Fruit fly (Drosophila melanogaster) whole organism, embryonic: Measurements from ENCODE around the gene CG13075.

ENCODE experiments used
- Atf6 ChIP-seq: fragments of 200-800 bp; sonication (Bioruptor generic); IDR thresholded peaks from 2 replicates; pipeline ENCODE4 v1.3.6; 2022; ENCODE audit warnings: missing biosample characterization, missing genetic modification characterization
- BtbVII ChIP-seq: fragments of 200-800 bp; sonication (Bioruptor generic); optimal IDR thresholded peaks from 3 replicates; lab custom pipeline; 2017; ENCODE audit warnings: missing biosample characterization, mild to moderate bottlenecking, missing genetic modification characterization
- CG11696 ChIP-seq: fragments of 200-800 bp; sonication (Bioruptor generic); IDR thresholded peaks from 2 replicates; pipeline ENCODE4 v1.3.6; 2022; ENCODE audit warnings: missing biosample characterization, missing genetic modification characterization
- CG1233 ChIP-seq: fragments of 200-800 bp; sonication (Bioruptor generic); optimal IDR thresholded peaks from 4 replicates; lab custom pipeline; 2018; ENCODE audit warnings: missing biosample characterization, mild to moderate bottlenecking, missing genetic modification characterization
- CG13424 ChIP-seq: fragments of 200-800 bp; sonication (Bioruptor generic); optimal IDR thresholded peaks from 2 replicates; lab custom pipeline; 2019; ENCODE audit warnings: missing biosample characterization, mild to moderate bottlenecking, missing genetic modification characterization, moderate library complexity
- CG17568 ChIP-seq: fragments of 200-800 bp; sonication (Bioruptor generic); optimal IDR thresholded peaks from 2 replicates; lab custom pipeline; 2018; ENCODE audit warnings: missing biosample characterization, mild to moderate bottlenecking, missing genetic modification characterization, moderate library complexity
- CG17912 ChIP-seq: fragments of 200-800 bp; sonication (Bioruptor generic); optimal IDR thresholded peaks from 2 replicates; lab custom pipeline; 2018; ENCODE audit warnings: missing biosample characterization, mild to moderate bottlenecking, missing genetic modification characterization
- CG3281 ChIP-seq: fragments of 200-800 bp; sonication (Bioruptor generic); optimal IDR thresholded peaks from 3 replicates; lab custom pipeline; 2017; ENCODE audit warnings: missing biosample characterization, mild to moderate bottlenecking, missing genetic modification characterization
- CG34376 ChIP-seq: fragments of 200-800 bp; sonication (Bioruptor generic); optimal IDR thresholded peaks from 2 replicates; lab custom pipeline; 2018; ENCODE audit warnings: missing biosample characterization, mild to moderate bottlenecking, missing genetic modification characterization
- CG4424 ChIP-seq: fragments of 200-800 bp; sonication (Bioruptor generic); optimal IDR thresholded peaks from 3 replicates; lab custom pipeline; 2016; ENCODE audit warnings: missing biosample characterization, missing genetic modification characterization
- CG5180 ChIP-seq: fragments of 200-800 bp; sonication (Bioruptor generic); optimal IDR thresholded peaks from 3 replicates; lab custom pipeline; 2017; ENCODE audit warnings: missing biosample characterization, missing genetic modification characterization, mild to moderate bottlenecking, moderate library complexity, missing genetic modification reagents
- CG8281 ChIP-seq: fragments of 200-800 bp; sonication (Bioruptor generic); optimal IDR thresholded peaks from 2 replicates; lab custom pipeline; 2018; ENCODE audit warnings: missing biosample characterization, mild to moderate bottlenecking, missing genetic modification characterization, moderate library complexity
- CG8359 ChIP-seq: fragments of 200-800 bp; sonication (Bioruptor generic); optimal IDR thresholded peaks from 2 replicates; lab custom pipeline; 2017; ENCODE audit warnings: missing biosample characterization, mild to moderate bottlenecking, missing genetic modification characterization, borderline replicate concordance
- CG8924 ChIP-seq: fragments of 200-800 bp; optimal IDR thresholded peaks from 3 replicates; lab custom pipeline; 2019; ENCODE audit warnings: missing biosample characterization, mild to moderate bottlenecking, missing genetic modification characterization, moderate library complexity
- CrebB ChIP-seq: fragments of 200-800 bp; sonication (Bioruptor generic); optimal IDR thresholded peaks from 3 replicates; lab custom pipeline; 2018; ENCODE audit warnings: missing biosample characterization, mild to moderate bottlenecking, missing genetic modification characterization
- Dbx ChIP-seq: fragments of 200-800 bp; sonication (Bioruptor generic); IDR thresholded peaks from 3 replicates; pipeline ENCODE4 v1.3.6; 2022; ENCODE audit warnings: missing biosample characterization, missing genetic modification characterization
- Deaf1 ChIP-seq: fragments of 200-800 bp; optimal IDR thresholded peaks from 3 replicates; lab custom pipeline; 2019; ENCODE audit warnings: missing biosample characterization, mild to moderate bottlenecking, missing genetic modification characterization, moderate library complexity
- Dip3 ChIP-seq: fragments of 200-800 bp; sonication (Bioruptor generic); optimal IDR thresholded peaks from 3 replicates; lab custom pipeline; 2016; ENCODE audit warnings: missing biosample characterization, missing genetic modification characterization
- E2f1 ChIP-seq: fragments of 200-800 bp; sonication (Bioruptor generic); IDR thresholded peaks from 2 replicates; pipeline ENCODE4 v1.3.6; 2022; ENCODE audit warnings: missing biosample characterization, missing genetic modification characterization
- Hmr ChIP-seq: fragments of 200-800 bp; sonication (Bioruptor generic); optimal IDR thresholded peaks from 3 replicates; lab custom pipeline; 2017; ENCODE audit warnings: mild to moderate bottlenecking, missing biosample characterization, missing genetic modification reagents, missing genetic modification characterization
- Kr ChIP-seq: fragments of 200-800 bp; sonication (Bioruptor generic); optimal IDR thresholded peaks from 2 replicates; lab custom pipeline; 2017; ENCODE audit warnings: missing biosample characterization, mild to moderate bottlenecking, missing genetic modification characterization
- Lhr ChIP-seq: fragments of 200-800 bp; sonication (Bioruptor generic); optimal IDR thresholded peaks from 3 replicates; lab custom pipeline; 2017; ENCODE audit warnings: mild to moderate bottlenecking, missing biosample characterization, missing genetic modification reagents, missing genetic modification characterization
- MTF-1 ChIP-seq: fragments of 200-800 bp; sonication (Bioruptor generic); optimal IDR thresholded peaks from 2 replicates; lab custom pipeline; 2018; ENCODE audit warnings: missing biosample characterization, mild to moderate bottlenecking, missing genetic modification characterization, borderline replicate concordance
- NC2α ChIP-seq: fragments of 200-800 bp; sonication (Bioruptor generic); optimal IDR thresholded peaks from 2 replicates; lab custom pipeline; 2016; ENCODE audit warnings: missing biosample characterization, missing genetic modification characterization
- Nf-YC ChIP-seq: fragments of 200-800 bp; optimal IDR thresholded peaks from 3 replicates; lab custom pipeline; 2019; ENCODE audit warnings: missing biosample characterization, mild to moderate bottlenecking, missing genetic modification characterization, moderate library complexity
- Vsx1 ChIP-seq: fragments of 200-800 bp; sonication (Bioruptor generic); optimal IDR thresholded peaks from 2 replicates; lab custom pipeline; 2017; ENCODE audit warnings: missing biosample characterization, mild to moderate bottlenecking, missing genetic modification characterization, missing genetic modification reagents
- Xrp1 ChIP-seq: fragments of 200-800 bp; sonication (Bioruptor generic); IDR thresholded peaks from 2 replicates; pipeline ENCODE4 v1.3.6; 2022; ENCODE audit warnings: missing biosample characterization, missing genetic modification characterization
- al ChIP-seq: fragments of 200-800 bp; sonication (Bioruptor generic); IDR thresholded peaks from 2 replicates; pipeline ENCODE4 v1.3.6; 2022; ENCODE audit warnings: missing biosample characterization, missing genetic modification characterization
- bsh ChIP-seq, 2 experiments: fragments of 200-800 bp; sonication (Bioruptor generic); optimal IDR thresholded peaks; 2 replicates each; lab custom pipeline; 2017 to 2018; ENCODE audit warnings: mild to moderate bottlenecking in 2 of 2, missing biosample characterization in 2 of 2, missing genetic modification characterization in 2 of 2, moderate library complexity in 1 of 2
- caup ChIP-seq: fragments of 200-800 bp; sonication (Bioruptor generic); optimal IDR thresholded peaks from 3 replicates; lab custom pipeline; 2017; ENCODE audit warnings: missing biosample characterization, mild to moderate bottlenecking, missing genetic modification characterization, moderate library complexity; ENCODE audit not compliant: severe bottlenecking
- hbn ChIP-seq: fragments of 200-800 bp; sonication (Bioruptor generic); IDR thresholded peaks from 2 replicates; pipeline ENCODE4 v1.3.6; 2022; ENCODE audit warnings: missing biosample characterization, missing genetic modification characterization; ENCODE audit not compliant: partially characterized antibody
- lab ChIP-seq: fragments of 200-800 bp; sonication (Bioruptor generic); optimal IDR thresholded peaks from 3 replicates; lab custom pipeline; 2017; ENCODE audit warnings: missing biosample characterization, missing genetic modification characterization, mild to moderate bottlenecking, moderate library complexity, missing genetic modification reagents
- nerfin-1 ChIP-seq: fragments of 200-800 bp; sonication (Bioruptor generic); optimal IDR thresholded peaks from 3 replicates; lab custom pipeline; 2019; ENCODE audit warnings: missing biosample characterization, mild to moderate bottlenecking, missing genetic modification characterization, moderate library complexity
- pfk ChIP-seq: fragments of 200-800 bp; sonication (Bioruptor generic); optimal IDR thresholded peaks from 2 replicates; lab custom pipeline; 2018; ENCODE audit warnings: missing biosample characterization, mild to moderate bottlenecking, missing genetic modification characterization, moderate library complexity
- pita ChIP-seq: fragments of 200-800 bp; sonication (Bioruptor generic); optimal IDR thresholded peaks from 2 replicates; lab custom pipeline; 2017; ENCODE audit warnings: missing biosample characterization, mild to moderate bottlenecking, missing genetic modification characterization
- salm ChIP-seq: fragments of 200-800 bp; sonication (Bioruptor generic); optimal IDR thresholded peaks from 2 replicates; lab custom pipeline; 2018; ENCODE audit warnings: missing biosample characterization, mild to moderate bottlenecking, missing genetic modification characterization
- scrt ChIP-seq: fragments of 200-800 bp; sonication (Bioruptor generic); optimal IDR thresholded peaks from 2 replicates; lab custom pipeline; 2018; ENCODE audit warnings: missing biosample characterization, mild to moderate bottlenecking, missing genetic modification characterization, moderate library complexity
- so ChIP-seq: fragments of 200-800 bp; sonication (Bioruptor generic); IDR thresholded peaks from 3 replicates; pipeline ENCODE4 v1.3.6; 2022; ENCODE audit warnings: missing biosample characterization, missing genetic modification characterization
- sqz ChIP-seq: fragments of 200-800 bp; sonication (Bioruptor generic); optimal IDR thresholded peaks from 3 replicates; lab custom pipeline; 2018; ENCODE audit warnings: missing biosample characterization, mild to moderate bottlenecking, missing genetic modification characterization
- tap ChIP-seq: fragments of 200-800 bp; optimal IDR thresholded peaks from 3 replicates; lab custom pipeline; 2019; ENCODE audit warnings: missing biosample characterization, mild to moderate bottlenecking, missing genetic modification characterization, moderate library complexity
- tio ChIP-seq: fragments of 200-800 bp; sonication (Bioruptor generic); optimal IDR thresholded peaks from 2 replicates; lab custom pipeline; 2017; ENCODE audit warnings: missing biosample characterization, missing genetic modification characterization, inconsistent platforms
- vfl ChIP-seq: fragments of 200-800 bp; sonication (Bioruptor generic); optimal IDR thresholded peaks from 2 replicates; lab custom pipeline; 2016; ENCODE audit warnings: missing biosample characterization, missing genetic modification characterization
- vvl ChIP-seq: fragments of 200-800 bp; sonication (Bioruptor generic); IDR thresholded peaks from 2 replicates; pipeline ENCODE4 v1.3.6; 2022; ENCODE audit warnings: missing biosample characterization, missing genetic modification characterization
- wek ChIP-seq: fragments of 200-800 bp; sonication (Bioruptor generic); optimal IDR thresholded peaks from 3 replicates; lab custom pipeline; 2018; ENCODE audit warnings: missing biosample characterization, mild to moderate bottlenecking, missing genetic modification characterization, moderate library complexity
- z ChIP-seq: fragments of 200-800 bp; sonication (Bioruptor generic); IDR thresholded peaks from 3 replicates; pipeline ENCODE4 v1.3.6; 2022; ENCODE audit warnings: missing biosample characterization, missing genetic modification characterization
- zen ChIP-seq: fragments of 200-800 bp; sonication (Bioruptor generic); optimal IDR thresholded peaks from 3 replicates; lab custom pipeline; 2018; ENCODE audit warnings: missing biosample characterization, mild to moderate bottlenecking, missing genetic modification characterization, moderate library complexity

CG13075 gene

DNA sequence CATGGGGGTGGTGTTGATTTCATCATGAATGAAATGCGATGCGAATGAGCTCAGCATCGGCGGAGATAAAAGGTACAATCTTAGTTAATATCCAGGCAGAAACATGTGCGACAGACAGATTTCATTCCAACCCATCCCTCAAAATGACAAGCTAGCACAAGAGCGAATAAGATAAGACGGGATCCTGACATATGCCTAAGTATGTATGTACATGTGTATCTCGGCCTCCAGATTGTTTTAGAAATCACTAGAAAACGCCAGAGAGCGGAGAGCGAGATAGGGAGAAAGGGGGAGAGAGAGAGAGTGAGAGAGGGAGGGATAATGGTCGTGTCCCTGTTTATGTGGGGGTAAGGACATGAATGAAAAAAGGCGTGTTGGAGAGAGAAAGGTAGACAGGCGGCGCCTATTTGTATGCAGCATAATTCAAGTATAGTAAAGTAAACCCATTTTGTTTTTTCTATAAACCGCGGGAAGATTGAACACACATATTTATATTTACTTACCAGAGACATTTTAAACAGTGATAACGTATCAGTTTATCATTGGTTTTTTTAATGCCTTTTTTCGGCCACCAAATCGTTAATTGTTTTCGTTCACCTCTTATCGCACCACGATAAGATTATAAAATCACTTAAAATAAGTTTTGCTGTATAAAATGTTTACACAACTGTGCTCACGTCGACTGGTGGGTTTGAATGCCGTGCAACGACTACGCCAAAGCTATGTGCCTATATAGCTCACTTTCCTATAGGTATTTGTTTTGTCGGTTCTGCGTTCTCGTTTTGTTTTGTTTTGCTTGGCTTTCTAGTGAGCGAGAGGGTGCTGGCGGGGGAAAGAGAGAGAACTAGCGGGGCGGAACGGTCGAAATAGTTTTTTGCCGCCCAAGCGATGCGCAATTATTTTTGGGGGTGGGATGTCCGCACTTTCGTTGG is 33.6 kb upstream of the CG13075 start (continued):
- TF ChIP-seq vfl, result peak; percentile 30
- peak; percentile 6; the same call in 1 of the 2 replicates for TF ChIP-seq E2f1
- peak; percentile 16 for TF ChIP-seq tap (tag; lab: Kevin White, UChicago)
- TF ChIP-seq sqz (GFP tag; lab: Kevin White, UChicago), result peak; percentile 85
- TF ChIP-seq CG3281 (GFP tag; lab: Kevin White, UChicago), result peak; percentile 61
- TF ChIP-seq NC2α, result no peak
- peak; percentile 27 for TF ChIP-seq CG8359 (GFP tag; lab: Kevin White, UChicago)
- TF ChIP-seq CrebB (tag; lab: Kevin White, UChicago), result peak; percentile 82
- no peak for TF ChIP-seq CG4424
- TF ChIP-seq Deaf1 (tag; lab: Kevin White, UChicago), result peak; percentile 76
- peak; percentile 40 for TF ChIP-seq CG5180 (GFP tag; lab: Kevin White, UChicago)
- TF ChIP-seq Xrp1 (GFP tag; lab: Robert Waterston, UW), result peak; percentile 49; the same call in 1 of the 2 replicates
- peak; percentile 8; the same call in 1 of the 3 replicates for TF ChIP-seq so (GFP tag; lab: Robert Waterston, UW)
- peak; percentile 26; the same call in 1 of the 2 replicates for TF ChIP-seq vvl (GFP tag; lab: Robert Waterston, UW)
- peak; percentile 52 for TF ChIP-seq CG17912
- peak; percentile 8 for TF ChIP-seq CG8281 (tag; lab: Kevin White, UChicago)
- TF ChIP-seq CG1233 (GFP tag; lab: Kevin White, UChicago), result peak; percentile 39
- TF ChIP-seq CG13424 (tag; lab: Kevin White, UChicago), result peak; percentile 5
- peak; percentile 49 for TF ChIP-seq scrt (GFP tag; lab: Kevin White, UChicago)
- peak; percentile 75 for TF ChIP-seq Dbx (GFP tag; lab: Robert Waterston, UW)
- TF ChIP-seq zen (tag; lab: Kevin White, UChicago), result peak; percentile 29
- peak; percentile 58 for TF ChIP-seq CG17568 (GFP tag; lab: Kevin White, UChicago)
- TF ChIP-seq Lhr (GFP tag; lab: Kevin White, UChicago), result no peak
- peak; percentile 44 for TF ChIP-seq Nf-YC
- 0 out of 3 replicates have a peak, but pooled peaks have one; percentile 17 for TF ChIP-seq z (GFP tag; lab: Robert Waterston, UW)
- peak; percentile 70 for TF ChIP-seq Atf6
- peak; percentile 19 to 57 for TF ChIP-seq bsh (GFP tag; optimal IDR thresholded peaks at IDR 0.05; lab: Kevin White, UChicago)
- TF ChIP-seq wek (GFP tag; lab: Kevin White, UChicago), result peak; percentile 43
- no peak for TF ChIP-seq pita (GFP tag; lab: Kevin White, UChicago)
- TF ChIP-seq MTF-1 (GFP tag; lab: Kevin White, UChicago), result peak; percentile 47
- TF ChIP-seq salm (tag; lab: Kevin White, UChicago), result peak; percentile 34
- TF ChIP-seq tio (GFP tag; lab: Kevin White, UChicago), result no peak
- peak; percentile 54 for TF ChIP-seq Hmr
- peak; percentile 85 for TF ChIP-seq lab
- TF ChIP-seq hbn (GFP tag; lab: Robert Waterston, UW), result no peak
- TF ChIP-seq CG11696, result 0 out of 2 replicates have a peak, but pooled peaks have one; percentile 5
- TF ChIP-seq Vsx1 (GFP tag; lab: Kevin White, UChicago), result no peak
- TF ChIP-seq CG34376, result peak; percentile 95
- peak; percentile 44 for TF ChIP-seq caup (GFP tag; lab: Kevin White, UChicago)
- TF ChIP-seq CG8924, result peak; percentile 44
- peak; percentile 58 for TF ChIP-seq BtbVII (GFP tag; lab: Kevin White, UChicago)
- peak; percentile 82 for TF ChIP-seq Kr (GFP tag; lab: Kevin White, UChicago)
- TF ChIP-seq Dip3, result no peak
- TF ChIP-seq nerfin-1 (tag; lab: Kevin White, UChicago), result peak; percentile 94
- 0 out of 2 replicates have a peak, but pooled peaks have one; percentile 25 for TF ChIP-seq al (GFP tag; lab: Robert Waterston, UW)
- TF ChIP-seq pfk, result peak; percentile 82
